Fruit fly (Drosophila melanogaster) whole organism, wandering third instar larva: Measurements from ENCODE around the gene ND-51.

Experiments used
- Abd-B ChIP-seq: fragments of >200 bp; optimal IDR thresholded peaks from 2 replicates; lab custom pipeline; 2017; ENCODE audit warnings: missing biosample characterization, missing genetic modification characterization
- CG9705 ChIP-seq: fragments of 200-800 bp; sonication (Bioruptor generic); optimal IDR thresholded peaks from 2 replicates; lab custom pipeline; 2018; ENCODE audit warnings: missing biosample characterization, mild to moderate bottlenecking, missing genetic modification characterization
- Dfd ChIP-seq: fragments of >200 bp; optimal IDR thresholded peaks from 2 replicates; lab custom pipeline; 2017; ENCODE audit warnings: missing biosample characterization, missing genetic modification characterization
- Hnf4 ChIP-seq: fragments of 200-800 bp; sonication (Bioruptor generic); optimal IDR thresholded peaks from 2 replicates; lab custom pipeline; 2016; ENCODE audit warnings: missing biosample characterization, mild to moderate bottlenecking, missing genetic modification characterization
- Myc ChIP-seq: fragments of >200 bp; optimal IDR thresholded peaks from 2 replicates; lab custom pipeline; 2017
- OdsH ChIP-seq: fragments of 200-800 bp; sonication (Bioruptor generic); optimal IDR thresholded peaks from 2 replicates; lab custom pipeline; 2016; ENCODE audit warnings: missing biosample characterization, mild to moderate bottlenecking, missing genetic modification characterization
- Rel ChIP-seq, 2 experiments: fragments of 200-800 bp; sonication (Bioruptor generic) in 1 of 2; optimal IDR thresholded peaks; 2 replicates in 1 of 2; 3 replicates in 1 of 2; lab custom pipeline; 2016 to 2019; ENCODE audit warnings: mild to moderate bottlenecking in 2 of 2, missing biosample characterization in 2 of 2, missing genetic modification characterization in 2 of 2, moderate library complexity in 1 of 2
- brk ChIP-seq: fragments of 200-800 bp; sonication (Bioruptor generic); optimal IDR thresholded peaks from 2 replicates; lab custom pipeline; 2016; ENCODE audit warnings: missing biosample characterization, mild to moderate bottlenecking, missing genetic modification characterization
- h ChIP-seq: fragments of 200-800 bp; sonication (Bioruptor generic); optimal IDR thresholded peaks from 3 replicates; lab custom pipeline; 2016; ENCODE audit warnings: missing biosample characterization, mild to moderate bottlenecking, missing genetic modification characterization
- lola ChIP-seq: fragments of >200 bp; optimal IDR thresholded peaks from 2 replicates; lab custom pipeline; 2017; ENCODE audit warnings: missing biosample characterization, missing genetic modification characterization
- pan ChIP-seq: fragments of >200 bp; optimal IDR thresholded peaks from 2 replicates; lab custom pipeline; 2017
- sv ChIP-seq: fragments of 200-800 bp; sonication (Bioruptor generic); optimal IDR thresholded peaks from 3 replicates; lab custom pipeline; 2016; ENCODE audit warnings: missing biosample characterization, missing genetic modification characterization

dm6 chr2L:6089604-6090198 lies 27.1 kb upstream of the ND-51 start:
- TF ChIP-seq Dfd (no peak), CG9705 (no peak), Myc (lab: Kevin White, UChicago) (no peak), brk (GFP tag; lab: Kevin White, UChicago) (no peak), lola (GFP tag; lab: Kevin White, UChicago) (no peak), h (GFP tag; lab: Kevin White, UChicago) (no peak), sv (GFP tag; lab: Kevin White, UChicago) (no peak), pan (lab: Kevin White, UChicago) (no peak), Abd-B (GFP tag; lab: Kevin White, UChicago) (no peak), Rel (GFP tag; optimal IDR thresholded peaks at IDR 0.05; lab: Kevin White, UChicago) (no peak), Rel (tag; optimal IDR thresholded peaks at IDR 0.05; lab: Kevin White, UChicago) (peak; percentile 88), Hnf4 (GFP tag; lab: Kevin White, UChicago) (no peak), OdsH (GFP tag; lab: Kevin White, UChicago) (no peak)
